Fruit fly (Drosophila melanogaster): ENCODE data around the gene Irp-1A.

Gene Irp-1A

DNA sequence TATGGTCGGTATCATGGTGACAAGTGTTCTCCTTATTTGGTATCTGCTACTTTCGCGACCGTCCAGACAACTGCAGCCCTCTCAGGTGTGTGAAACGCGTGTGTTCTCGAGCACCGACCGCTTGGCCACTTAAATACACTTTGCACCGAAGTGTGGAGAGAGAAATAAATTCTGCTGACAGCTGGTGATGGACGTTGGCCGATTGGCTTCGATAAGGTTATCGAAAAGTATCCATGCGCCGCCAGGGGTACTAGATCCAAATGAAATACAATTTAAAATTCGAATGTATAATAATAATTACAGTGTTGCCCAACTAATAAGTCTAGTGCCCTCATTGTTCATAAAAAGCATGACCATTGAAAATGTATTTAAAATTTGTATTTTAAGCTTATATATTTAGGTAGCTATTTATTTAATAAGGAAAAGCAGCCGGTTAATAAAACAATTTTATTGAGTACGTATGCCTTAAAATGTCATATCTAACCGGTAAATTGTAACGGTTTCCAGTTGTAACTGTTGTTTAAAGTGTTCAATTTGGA, 38.0 kb downstream of the Irp-1A start, which contains the start of the genes Gclm and CG17625 (continued):
- TF ChIP-seq Dip2 (GFP tag; IDR thresholded peaks at IDR 0.05) (no peak), so (GFP tag; IDR thresholded peaks at IDR 0.05) (0 out of 3 replicates have a peak, but pooled peaks have one; percentile 32), CG2129 (GFP tag; IDR thresholded peaks at IDR 0.05; ENCODE audit: partially characterized antibody) (peak; percentile 49; the same call in 1 of the 2 replicates), CG31365 (tag; optimal IDR thresholded peaks at IDR 0.05) (peak; percentile 39), Nf-YB (GFP tag; optimal IDR thresholded peaks at IDR 0.05) (peak; percentile 23), CG4328 (GFP tag; optimal IDR thresholded peaks at IDR 0.05) (peak; percentile 55), Fer2 (tag; optimal IDR thresholded peaks at IDR 0.05) (no peak), CG7963 (GFP tag; IDR thresholded peaks at IDR 0.05; ENCODE audit: partially characterized antibody) (peak; percentile 62), YL-1 (GFP tag; optimal IDR thresholded peaks at IDR 0.05) (peak; percentile 64), CG17359 (tag; optimal IDR thresholded peaks at IDR 0.05) (peak; percentile 54), CG12155 (GFP tag; optimal IDR thresholded peaks at IDR 0.05) (peak; percentile 29), Scr (GFP tag; IDR thresholded peaks at IDR 0.05; ENCODE audit: partially characterized antibody) (peak; percentile 76), CG17612 (GFP tag; IDR thresholded peaks at IDR 0.05) (no peak), en (GFP tag; optimal IDR thresholded peaks at IDR 0.05) (no peak), gfzf (GFP tag; optimal IDR thresholded peaks at IDR 0.05) (peak; percentile 9), CG15073 (GFP tag; optimal IDR thresholded peaks at IDR 0.05) (no peak), Gug (GFP tag; IDR thresholded peaks at IDR 0.05) (peak; percentile 6; the same call in 1 of the 4 replicates), CG42726 (GFP tag; IDR thresholded peaks at IDR 0.05; ENCODE audit: partially characterized antibody) (peak; percentile 43; the same call in 1 of the 2 replicates), cad (GFP tag; optimal IDR thresholded peaks at IDR 0.05) (no peak), CG10274 (GFP tag; optimal IDR thresholded peaks at IDR 0.05) (no peak), Gsc (GFP tag; IDR thresholded peaks at IDR 0.05) (no peak), CG3281 (GFP tag; optimal IDR thresholded peaks at IDR 0.05) (peak; percentile 51), Dfd (GFP tag; optimal IDR thresholded peaks at IDR 0.05) (no peak), onecut (GFP tag; IDR thresholded peaks at IDR 0.05) (no peak), lmd (GFP tag; IDR thresholded peaks at IDR 0.05) (peak; percentile 54; the same call in 1 of the 2 replicates), usp (GFP tag; optimal IDR thresholded peaks at IDR 0.05) (no peak), Mrtf (GFP tag; IDR thresholded peaks at IDR 0.05) (peak; percentile 33; the same call in 1 of the 3 replicates), CG17568 (GFP tag; optimal IDR thresholded peaks at IDR 0.05) (no peak), schlank (tag; optimal IDR thresholded peaks at IDR 0.05) (peak; percentile 22), CG16863 (GFP tag; optimal IDR thresholded peaks at IDR 0.05) (no peak), wek (GFP tag; optimal IDR thresholded peaks at IDR 0.05) (peak; percentile 56), ind (GFP tag; optimal IDR thresholded peaks at IDR 0.05) (peak; percentile 49), CG5953 (GFP tag; IDR thresholded peaks at IDR 0.05) (0 out of 2 replicates have a peak, but pooled peaks have one; percentile 47), Nf-YA (GFP tag; IDR thresholded peaks at IDR 0.05) (no peak), Xrp1 (GFP tag; IDR thresholded peaks at IDR 0.05) (peak; percentile 65; the same call in 1 of the 2 replicates), Ravus (GFP tag; IDR thresholded peaks at IDR 0.05) (no peak), btn (GFP tag; optimal IDR thresholded peaks at IDR 0.05) (no peak), nom (GFP tag; optimal IDR thresholded peaks at IDR 0.05) (no peak), danr (GFP tag; IDR thresholded peaks at IDR 0.05) (no peak), CG11723 (GFP tag; optimal IDR thresholded peaks at IDR 0.05) (no peak), dati (GFP tag; IDR thresholded peaks at IDR 0.05) (no peak), CG11093 (GFP tag; IDR thresholded peaks at IDR 0.05) (0 out of 3 replicates have a peak, but pooled peaks have one; percentile 53), gcm2 (GFP tag; optimal IDR thresholded peaks at IDR 0.05) (no peak), CG6254 (GFP tag; optimal IDR thresholded peaks at IDR 0.05) (peak; percentile 31), CG17385 (GFP tag; optimal IDR thresholded peaks at IDR 0.05) (peak; percentile 24), CG1603 (tag; optimal IDR thresholded peaks at IDR 0.05) (peak; percentile 80), row (GFP tag; IDR thresholded peaks at IDR 0.05) (peak; percentile 88), gcm (GFP tag; optimal IDR thresholded peaks at IDR 0.05) (peak; percentile 57), insv (GFP tag; optimal IDR thresholded peaks at IDR 0.05) (no peak), Dbx (GFP tag; IDR thresholded peaks at IDR 0.05) (peak; percentile 85)
